Worm (Caenorhabditis elegans) whole organism, early embryonic: ENCODE measurements around the gene tgt-1.

Source experiments
- aly-1 ChIP-seq: sonication (generic microtip); optimal IDR thresholded peaks from 2 replicates; lab custom pipeline; 2016; ENCODE audit warnings: missing genetic modification characterization, missing compliant biosample characterization
- ama-1 ChIP-seq: fragments of 150-350 bp; optimal IDR thresholded peaks from 2 replicates; lab custom pipeline; 2014
- ceh-13 ChIP-seq: fragments of 200-800 bp; sonication (Bioruptor generic); optimal IDR thresholded peaks from 2 replicates; lab custom pipeline; 2018; ENCODE audit warnings: mild to moderate bottlenecking, missing genetic modification characterization, missing compliant biosample characterization
- ets-7 ChIP-seq: sonication (generic microtip); optimal IDR thresholded peaks from 2 replicates; lab custom pipeline; 2016; ENCODE audit warnings: missing genotype, missing genetic modification characterization, missing compliant biosample characterization
- flt-1 ChIP-seq: fragments of 200-800 bp; sonication (Bioruptor generic); IDR thresholded peaks from 2 replicates; pipeline ENCODE4 v1.3.6; 2022; ENCODE audit warnings: missing genetic modification characterization, missing compliant biosample characterization
- scrt-1 ChIP-seq: fragments of 200-800 bp; sonication (Bioruptor generic); IDR thresholded peaks from 2 replicates; pipeline ENCODE4 v1.3.6; 2022; ENCODE audit warnings: missing genetic modification characterization, missing compliant biosample characterization
- tbx-37 ChIP-seq: fragments of 200-800 bp; sonication (Bioruptor generic); conservative IDR thresholded peaks from 2 replicates; pipeline ENCODE4 v1.3.6; 2022; ENCODE audit warnings: missing genetic modification reagents, missing genetic modification characterization, missing compliant biosample characterization

DNA sequence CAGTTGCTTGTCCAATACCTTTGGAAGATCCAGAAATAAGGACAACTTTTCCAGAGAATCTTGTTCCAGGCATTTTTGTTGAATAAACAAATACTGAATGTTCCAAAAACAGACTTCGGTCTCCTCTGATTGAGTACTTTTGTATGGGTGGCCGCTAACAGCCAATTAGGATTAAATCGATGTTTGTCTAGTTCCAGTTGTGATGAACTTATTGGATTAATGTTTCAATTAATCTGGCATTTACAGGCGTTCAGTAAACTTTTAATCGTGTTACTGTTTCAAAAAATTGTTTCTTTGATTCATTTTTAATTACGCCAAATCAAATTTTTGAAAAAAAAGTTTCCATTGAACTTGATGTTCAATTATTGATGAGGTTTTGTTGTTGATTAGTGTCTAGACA, 17.3 kb downstream of the tgt-1 start, which contains the start of gene ZK829.1:
- TF ChIP-seq ceh-13 (GFP tag; lab: Kevin White, UChicago): no peak
- TF ChIP-seq ama-1 (lab: Kevin White, UChicago): no peak
- no peak for TF ChIP-seq aly-1 (tag; lab: Kevin White, UChicago)
- no peak for TF ChIP-seq flt-1 (GFP tag; lab: Robert Waterston, UW)
- no peak for TF ChIP-seq tbx-37
- TF ChIP-seq ets-7: no peak
- TF ChIP-seq scrt-1 (GFP tag; lab: Robert Waterston, UW): no peak
